Fruit fly (Drosophila melanogaster) whole organism, embryonic: ENCODE data around the gene RpS30.

Experiments
- Adf1 ChIP-seq: fragments of 200-800 bp; sonication (Bioruptor generic); IDR thresholded peaks from 2 replicates; pipeline ENCODE4 v1.3.6; 2022; ENCODE audit warnings: missing biosample characterization, missing genetic modification characterization
- Atf-2 ChIP-seq: fragments of 200-800 bp; sonication (Bioruptor generic); optimal IDR thresholded peaks from 2 replicates; lab custom pipeline; 2016; ENCODE audit warnings: missing biosample characterization, missing genetic modification characterization
- Bgb ChIP-seq: fragments of 200-800 bp; sonication (Bioruptor generic); IDR thresholded peaks from 2 replicates; pipeline ENCODE4 v1.3.6; 2022; ENCODE audit warnings: missing biosample characterization, missing genetic modification characterization; ENCODE audit not compliant: partially characterized antibody
- CG10565 ChIP-seq: fragments of 200-800 bp; sonication (Bioruptor generic); optimal IDR thresholded peaks from 3 replicates; lab custom pipeline; 2016; ENCODE audit warnings: missing biosample characterization, mild to moderate bottlenecking, missing genetic modification characterization
- CG10654 ChIP-seq: fragments of 200-800 bp; sonication (Bioruptor generic); optimal IDR thresholded peaks from 2 replicates; lab custom pipeline; 2016; ENCODE audit warnings: missing biosample characterization, missing genetic modification characterization
- CG10979 ChIP-seq: fragments of 200-800 bp; sonication (Bioruptor generic); optimal IDR thresholded peaks from 2 replicates; lab custom pipeline; 2018; ENCODE audit warnings: missing biosample characterization, mild to moderate bottlenecking, missing genetic modification characterization, moderate library complexity
- CG11085 ChIP-seq: fragments of 200-800 bp; sonication (Bioruptor generic); IDR thresholded peaks from 2 replicates; pipeline ENCODE4 v1.3.6; 2022; ENCODE audit warnings: missing biosample characterization, missing genetic modification characterization
- CG12659 ChIP-seq: fragments of 200-800 bp; sonication (Bioruptor generic); optimal IDR thresholded peaks from 3 replicates; lab custom pipeline; 2017; ENCODE audit warnings: mild to moderate bottlenecking, missing biosample characterization, missing genetic modification reagents, missing genetic modification characterization
- CG12744 ChIP-seq: fragments of 200-800 bp; sonication (Bioruptor generic); optimal IDR thresholded peaks from 2 replicates; lab custom pipeline; 2016; ENCODE audit warnings: missing biosample characterization, missing genetic modification characterization
- CG12942 ChIP-seq: fragments of 200-800 bp; sonication (Bioruptor generic); optimal IDR thresholded peaks from 3 replicates; lab custom pipeline; 2016; ENCODE audit warnings: missing biosample characterization, missing genetic modification characterization
- CG17186 ChIP-seq: fragments of 200-800 bp; sonication (Bioruptor generic); optimal IDR thresholded peaks from 3 replicates; lab custom pipeline; 2017; ENCODE audit warnings: missing biosample characterization, missing genetic modification reagents, missing genetic modification characterization
- CG17359 ChIP-seq: fragments of 200-800 bp; sonication (Bioruptor generic); optimal IDR thresholded peaks from 3 replicates; lab custom pipeline; 2018; ENCODE audit warnings: missing biosample characterization, mild to moderate bottlenecking, missing genetic modification characterization, moderate library complexity
- CG2120 ChIP-seq: fragments of 200-800 bp; sonication (Bioruptor generic); optimal IDR thresholded peaks from 3 replicates; lab custom pipeline; 2016; ENCODE audit warnings: missing biosample characterization, missing genetic modification characterization
- CG2712 ChIP-seq: fragments of 200-800 bp; optimal IDR thresholded peaks from 3 replicates; lab custom pipeline; 2019; ENCODE audit warnings: missing biosample characterization, mild to moderate bottlenecking, missing genetic modification characterization, moderate library complexity
- CG2889 ChIP-seq: fragments of 200-800 bp; sonication (Bioruptor generic); IDR thresholded peaks from 3 replicates; pipeline ENCODE4 v1.3.6; 2022; ENCODE audit warnings: missing biosample characterization, missing genetic modification characterization
- CG31224 ChIP-seq: fragments of 200-800 bp; sonication (Bioruptor generic); IDR thresholded peaks from 2 replicates; pipeline ENCODE4 v1.3.6; 2022; ENCODE audit warnings: missing biosample characterization, missing genetic modification characterization
- CG31365 ChIP-seq: fragments of 200-800 bp; sonication (Bioruptor generic); optimal IDR thresholded peaks from 2 replicates; lab custom pipeline; 2018; ENCODE audit warnings: missing biosample characterization, mild to moderate bottlenecking, missing genetic modification characterization
- CG33213 ChIP-seq: fragments of 200-800 bp; sonication (Bioruptor generic); optimal IDR thresholded peaks from 3 replicates; lab custom pipeline; 2016; ENCODE audit warnings: missing biosample characterization, missing genetic modification characterization
- CG33557 ChIP-seq: fragments of 200-800 bp; sonication (Bioruptor generic); optimal IDR thresholded peaks from 2 replicates; lab custom pipeline; 2019; ENCODE audit warnings: missing biosample characterization, mild to moderate bottlenecking, missing genetic modification characterization, moderate library complexity
- CG4328 ChIP-seq: fragments of 200-800 bp; sonication (Bioruptor generic); optimal IDR thresholded peaks from 3 replicates; lab custom pipeline; 2017; ENCODE audit warnings: missing biosample characterization, missing genetic modification reagents, missing genetic modification characterization
- CG7556 ChIP-seq: fragments of 200-800 bp; sonication (Bioruptor generic); optimal IDR thresholded peaks from 2 replicates; lab custom pipeline; 2017; ENCODE audit warnings: missing biosample characterization, mild to moderate bottlenecking, missing genetic modification characterization
- CG7928 ChIP-seq: fragments of 200-800 bp; sonication (Bioruptor generic); optimal IDR thresholded peaks from 2 replicates; lab custom pipeline; 2017; ENCODE audit warnings: missing biosample characterization, mild to moderate bottlenecking, missing genetic modification characterization
- CG9932 ChIP-seq: fragments of 200-800 bp; sonication (Bioruptor generic); IDR thresholded peaks from 2 replicates; pipeline ENCODE4 v1.3.6; 2022; ENCODE audit warnings: missing biosample characterization, missing genetic modification characterization
- D19A ChIP-seq: fragments of 200-800 bp; optimal IDR thresholded peaks from 3 replicates; lab custom pipeline; 2019; ENCODE audit warnings: missing biosample characterization, mild to moderate bottlenecking, missing genetic modification characterization, moderate library complexity
- Deaf1 ChIP-seq: fragments of 200-800 bp; optimal IDR thresholded peaks from 3 replicates; lab custom pipeline; 2019; ENCODE audit warnings: missing biosample characterization, mild to moderate bottlenecking, missing genetic modification characterization, moderate library complexity
- E2f2 ChIP-seq: fragments of 200-800 bp; sonication (Bioruptor generic); IDR thresholded peaks from 2 replicates; pipeline ENCODE4 v1.3.6; 2022; ENCODE audit warnings: missing biosample characterization, missing genetic modification characterization
- GATAe ChIP-seq: fragments of 200-800 bp; sonication (Bioruptor generic); conservative IDR thresholded peaks from 2 replicates; pipeline ENCODE4 v1.3.6; 2022; ENCODE audit warnings: missing biosample characterization, missing genetic modification characterization
- Kr ChIP-seq: fragments of 200-800 bp; sonication (Bioruptor generic); optimal IDR thresholded peaks from 2 replicates; lab custom pipeline; 2017; ENCODE audit warnings: missing biosample characterization, mild to moderate bottlenecking, missing genetic modification characterization
- NFAT ChIP-seq: fragments of 200-800 bp; sonication (Bioruptor generic); IDR thresholded peaks from 2 replicates; pipeline ENCODE4 v1.3.6; 2022; ENCODE audit warnings: missing biosample characterization, missing genetic modification characterization
- Neu2 ChIP-seq: fragments of 200-800 bp; sonication (Bioruptor generic); optimal IDR thresholded peaks from 3 replicates; lab custom pipeline; 2016; ENCODE audit warnings: missing biosample characterization, missing genetic modification characterization, borderline replicate concordance
- Nf-YA ChIP-seq: fragments of 200-800 bp; sonication (Bioruptor generic); IDR thresholded peaks from 2 replicates; pipeline ENCODE4 v1.3.6; 2022; ENCODE audit warnings: missing biosample characterization, missing genetic modification characterization
- Spps ChIP-seq: fragments of 200-800 bp; sonication (Bioruptor generic); optimal IDR thresholded peaks from 2 replicates; lab custom pipeline; 2018; ENCODE audit warnings: missing biosample characterization, mild to moderate bottlenecking, missing genetic modification characterization
- az2 ChIP-seq: fragments of 200-800 bp; sonication (Bioruptor generic); optimal IDR thresholded peaks from 3 replicates; lab custom pipeline; 2016; ENCODE audit warnings: missing biosample characterization, missing genetic modification characterization
- cad ChIP-seq: fragments of >200 bp; optimal IDR thresholded peaks from 2 replicates; lab custom pipeline; 2017; ENCODE audit warnings: missing biosample characterization, missing genetic modification characterization
- cg ChIP-seq: fragments of 200-800 bp; sonication (Bioruptor generic); optimal IDR thresholded peaks from 3 replicates; lab custom pipeline; 2019; ENCODE audit warnings: missing biosample characterization, mild to moderate bottlenecking, missing genetic modification characterization, moderate library complexity
- crp ChIP-seq, 2 experiments: fragments of 200-800 bp; sonication (Bioruptor generic); optimal IDR thresholded peaks; 2 replicates in 1 of 2; 3 replicates in 1 of 2; lab custom pipeline; 2017; ENCODE audit warnings: missing biosample characterization in 2 of 2, missing genetic modification characterization in 2 of 2, mild to moderate bottlenecking in 1 of 2, moderate library complexity in 1 of 2
- dimm ChIP-seq: fragments of 200-800 bp; sonication (Bioruptor generic); IDR thresholded peaks from 2 replicates; pipeline ENCODE4 v1.3.6; 2022; ENCODE audit warnings: missing biosample characterization, missing genetic modification characterization
- emc ChIP-seq: fragments of 200-800 bp; sonication (Bioruptor generic); optimal IDR thresholded peaks from 2 replicates; lab custom pipeline; 2016; ENCODE audit warnings: missing biosample characterization, missing genetic modification characterization
- fd96Cb ChIP-seq: fragments of 200-800 bp; sonication (Bioruptor generic); optimal IDR thresholded peaks from 2 replicates; lab custom pipeline; 2018; ENCODE audit warnings: missing biosample characterization, mild to moderate bottlenecking, missing genetic modification characterization, moderate library complexity
- grn ChIP-seq: fragments of 200-800 bp; sonication (Bioruptor generic); optimal IDR thresholded peaks from 3 replicates; lab custom pipeline; 2017; ENCODE audit warnings: missing biosample characterization, missing genetic modification characterization
- kah ChIP-seq: fragments of 200-800 bp; sonication (Bioruptor generic); optimal IDR thresholded peaks from 2 replicates; lab custom pipeline; 2018; ENCODE audit warnings: missing biosample characterization, mild to moderate bottlenecking, missing genetic modification characterization
- kay ChIP-seq: fragments of 200-800 bp; sonication (Bioruptor generic); optimal IDR thresholded peaks from 2 replicates; lab custom pipeline; 2016; ENCODE audit warnings: missing biosample characterization, missing genetic modification characterization
- nerfin-1 ChIP-seq: fragments of 200-800 bp; sonication (Bioruptor generic); optimal IDR thresholded peaks from 3 replicates; lab custom pipeline; 2019; ENCODE audit warnings: missing biosample characterization, mild to moderate bottlenecking, missing genetic modification characterization, moderate library complexity
- pho ChIP-seq: fragments of 200-800 bp; sonication (Bioruptor generic); optimal IDR thresholded peaks from 2 replicates; lab custom pipeline; 2016; ENCODE audit warnings: missing biosample characterization, missing genetic modification characterization
- ranshi ChIP-seq: fragments of 200-800 bp; sonication (Bioruptor generic); IDR thresholded peaks from 2 replicates; pipeline ENCODE4 v1.3.6; 2022; ENCODE audit warnings: missing biosample characterization, missing genetic modification characterization
- row ChIP-seq: fragments of 200-800 bp; sonication (Bioruptor generic); IDR thresholded peaks from 3 replicates; pipeline ENCODE4 v1.3.6; 2022; ENCODE audit warnings: missing biosample characterization, missing genetic modification characterization
- tio ChIP-seq: fragments of 200-800 bp; sonication (Bioruptor generic); optimal IDR thresholded peaks from 2 replicates; lab custom pipeline; 2017; ENCODE audit warnings: missing biosample characterization, missing genetic modification characterization, inconsistent platforms
- tup ChIP-seq: fragments of 200-800 bp; sonication (Bioruptor generic); optimal IDR thresholded peaks from 2 replicates; lab custom pipeline; 2016; ENCODE audit warnings: missing biosample characterization, mild to moderate bottlenecking, missing genetic modification characterization, moderate library complexity
- wek ChIP-seq: fragments of 200-800 bp; sonication (Bioruptor generic); optimal IDR thresholded peaks from 3 replicates; lab custom pipeline; 2018; ENCODE audit warnings: missing biosample characterization, mild to moderate bottlenecking, missing genetic modification characterization, moderate library complexity
- wor ChIP-seq: fragments of 200-800 bp; sonication (Bioruptor generic); IDR thresholded peaks from 2 replicates; pipeline ENCODE4 v1.3.6; 2022; ENCODE audit warnings: missing biosample characterization, missing genetic modification characterization
- yki ChIP-seq: fragments of >200 bp; optimal IDR thresholded peaks from 3 replicates; lab custom pipeline; 2018
- zfh2 ChIP-seq: fragments of 200-800 bp; sonication (Bioruptor generic); optimal IDR thresholded peaks from 2 replicates; lab custom pipeline; 2016; ENCODE audit warnings: missing biosample characterization, missing genetic modification characterization

The RpS30 gene

DNA sequence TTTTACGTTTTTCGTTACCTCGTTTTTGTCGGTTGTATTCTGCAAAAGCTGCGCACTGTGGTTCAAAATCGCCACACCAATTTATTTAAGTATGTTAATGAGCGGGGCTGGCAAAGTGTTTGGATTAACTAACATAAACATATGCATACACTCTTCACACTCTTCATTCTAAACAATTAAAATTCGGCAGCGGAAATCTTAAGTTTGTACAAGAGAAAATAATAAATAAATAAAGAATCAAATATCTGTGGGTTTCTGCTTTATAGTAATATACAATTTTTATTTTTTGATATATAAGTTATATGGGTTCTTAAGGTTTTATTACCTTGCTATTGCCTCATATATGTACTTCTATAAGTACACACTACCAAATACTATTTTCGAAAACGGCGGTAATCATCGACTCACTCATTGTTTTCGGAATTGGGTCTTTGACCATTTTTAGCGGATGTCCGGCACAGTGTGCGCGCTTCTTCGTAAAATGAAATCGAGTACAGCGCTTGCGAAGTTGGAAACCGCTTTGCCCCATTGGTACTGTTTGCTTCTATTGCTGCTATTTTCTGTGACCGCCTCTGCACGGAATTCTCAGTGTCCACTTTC, 14.0 kb upstream of the RpS30 start (continued):
- TF ChIP-seq Deaf1 (tag; lab: Kevin White, UChicago) (no peak), Neu2 (GFP tag; lab: Kevin White, UChicago) (no peak), CG10565 (GFP tag; lab: Kevin White, UChicago) (no peak), CG11085 (GFP tag; lab: Robert Waterston, UW) (no peak), az2 (GFP tag; lab: Kevin White, UChicago) (peak; percentile 11), CG7928 (GFP tag; lab: Kevin White, UChicago) (no peak), CG2120 (GFP tag; lab: Kevin White, UChicago) (no peak), crp (GFP tag; optimal IDR thresholded peaks at IDR 0.05; lab: Kevin White, UChicago) (no peak), CG12659 (GFP tag; lab: Kevin White, UChicago) (peak; percentile 21), pho (GFP tag; lab: Kevin White, UChicago) (no peak), CG2889 (no peak), Bgb (GFP tag; lab: Robert Waterston, UW) (no peak), yki (lab: Kevin White, UChicago) (no peak), Nf-YA (GFP tag; lab: Robert Waterston, UW) (no peak), CG4328 (GFP tag; lab: Kevin White, UChicago) (no peak), Spps (tag; lab: Kevin White, UChicago) (no peak), tup (GFP tag; lab: Kevin White, UChicago) (no peak), NFAT (no peak), kay (GFP tag; lab: Kevin White, UChicago) (no peak), CG9932 (no peak), cad (GFP tag; lab: Kevin White, UChicago) (no peak), CG33557 (no peak), CG17186 (GFP tag; lab: Kevin White, UChicago) (no peak), ranshi (GFP tag; lab: Robert Waterston, UW) (0 out of 2 replicates have a peak, but pooled peaks have one; percentile 8), zfh2 (GFP tag; lab: Kevin White, UChicago) (no peak), CG17359 (tag; lab: Kevin White, UChicago) (no peak), CG31224 (GFP tag; lab: Robert Waterston, UW) (no peak), kah (GFP tag; lab: Kevin White, UChicago) (no peak), E2f2 (no peak), CG2712 (tag; lab: Kevin White, UChicago) (no peak), GATAe (GFP tag; lab: Robert Waterston, UW) (no peak), D19A (tag; lab: Kevin White, UChicago) (peak; percentile 10), wor (no peak), CG31365 (tag; lab: Kevin White, UChicago) (no peak), grn (GFP tag; lab: Kevin White, UChicago) (no peak), emc (no peak), row (GFP tag; lab: Robert Waterston, UW) (peak; percentile 48), CG10979 (no peak), fd96Cb (tag; lab: Kevin White, UChicago) (no peak), CG10654 (GFP tag; lab: Kevin White, UChicago) (no peak), wek (GFP tag; lab: Kevin White, UChicago) (no peak), Kr (GFP tag; lab: Kevin White, UChicago) (no peak), Adf1 (GFP tag; lab: Robert Waterston, UW) (no peak), tio (GFP tag; lab: Kevin White, UChicago) (peak; percentile 9), CG33213 (GFP tag; lab: Kevin White, UChicago) (no peak), CG12942 (GFP tag; lab: Kevin White, UChicago) (no peak), cg (GFP tag; lab: Kevin White, UChicago) (no peak), dimm (no peak), CG12744 (no peak), Atf-2 (GFP tag; lab: Kevin White, UChicago) (no peak), CG7556 (peak; percentile 42), nerfin-1 (tag; lab: Kevin White, UChicago) (no peak)
